Fruit fly (Drosophila melanogaster): Measurements from ENCODE around the gene CG17211.

The CG17211 gene

DNA sequence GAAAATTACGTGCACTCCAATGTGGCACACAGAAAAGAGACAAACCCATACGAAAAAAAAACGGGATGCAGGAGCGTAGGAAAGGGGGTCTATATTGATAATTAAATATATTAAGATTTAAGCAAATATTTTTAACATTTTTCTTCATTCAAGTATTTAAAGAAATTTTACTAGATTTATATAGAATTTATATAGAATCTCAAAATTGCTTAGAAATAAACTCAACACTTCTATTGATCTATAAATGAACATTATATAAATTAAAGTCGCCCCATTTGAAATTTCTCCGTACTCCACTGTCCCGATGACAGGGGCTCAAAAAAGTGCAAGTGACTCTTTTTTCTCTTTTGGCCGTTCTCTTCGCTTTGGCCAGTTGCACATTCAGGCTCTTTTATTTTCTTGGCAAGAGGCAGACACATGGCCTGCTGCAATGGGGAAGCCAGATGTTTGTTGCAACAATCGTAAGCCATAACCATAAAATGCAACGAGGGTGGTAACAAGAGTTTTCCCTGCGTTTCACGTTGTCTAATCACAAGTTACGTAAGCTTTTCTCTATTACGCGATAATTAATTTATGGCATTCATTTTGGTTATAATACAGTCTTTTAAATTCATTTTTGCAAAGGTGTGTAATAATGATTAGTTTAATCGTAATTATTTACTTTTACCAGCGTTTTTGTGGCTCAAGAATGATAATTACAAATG is 48.3 kb upstream of the CG17211 start (continued):
- TF ChIP-seq CG7556 (GFP tag; optimal IDR thresholded peaks at IDR 0.05) (peak; percentile 38), salm (tag; optimal IDR thresholded peaks at IDR 0.05) (peak; percentile 4), CG13424 (tag; optimal IDR thresholded peaks at IDR 0.05) (peak; percentile 44), bab2 (GFP tag; optimal IDR thresholded peaks at IDR 0.05) (no peak), stwl (tag; optimal IDR thresholded peaks at IDR 0.05) (no peak), CG10565 (GFP tag; optimal IDR thresholded peaks at IDR 0.05) (no peak), Fer1 (GFP tag; optimal IDR thresholded peaks at IDR 0.05) (no peak), grau (tag; optimal IDR thresholded peaks at IDR 0.05) (peak; percentile 45), Dip2 (GFP tag; IDR thresholded peaks at IDR 0.05) (no peak), lola (GFP tag; optimal IDR thresholded peaks at IDR 0.05) (peak in 1 of 3 experiments; percentile 74), CG6254 (GFP tag; optimal IDR thresholded peaks at IDR 0.05) (peak; percentile 69), D19A (tag; optimal IDR thresholded peaks at IDR 0.05) (peak; percentile 55), Ada2b (GFP tag; IDR thresholded peaks at IDR 0.05) (no peak), shn (GFP tag; optimal IDR thresholded peaks at IDR 0.05) (no peak), CG16813 (GFP tag; IDR thresholded peaks at IDR 0.05; ENCODE audit: partially characterized antibody) (no peak), Nf-YB (GFP tag; optimal IDR thresholded peaks at IDR 0.05) (peak; percentile 42), CG10147 (GFP tag; optimal IDR thresholded peaks at IDR 0.05) (no peak), BtbVII (GFP tag; optimal IDR thresholded peaks at IDR 0.05) (no peak), CG8290 (GFP tag; optimal IDR thresholded peaks at IDR 0.05) (no peak), CG8290 (tag; optimal IDR thresholded peaks at IDR 0.05) (no peak), sqz (GFP tag; optimal IDR thresholded peaks at IDR 0.05) (peak; percentile 89), Atf-2 (GFP tag; optimal IDR thresholded peaks at IDR 0.05) (no peak), CG7963 (GFP tag; IDR thresholded peaks at IDR 0.05; ENCODE audit: partially characterized antibody) (no peak), pfk (GFP tag; optimal IDR thresholded peaks at IDR 0.05) (no peak), Hey (tag; optimal IDR thresholded peaks at IDR 0.05) (no peak), Bteb2 (GFP tag; optimal IDR thresholded peaks at IDR 0.05) (no peak), dmrt11E (tag; optimal IDR thresholded peaks at IDR 0.05) (peak; percentile 83), Hr3 (GFP tag; optimal IDR thresholded peaks at IDR 0.05) (peak; percentile 24), CTCF (GFP tag; optimal IDR thresholded peaks at IDR 0.05) (no peak), cwo (GFP tag; optimal IDR thresholded peaks at IDR 0.05) (no peak), hbn (GFP tag; IDR thresholded peaks at IDR 0.05; ENCODE audit: partially characterized antibody) (no peak), CG13624 (GFP tag; optimal IDR thresholded peaks at IDR 0.05) (no peak), Jarid2 (GFP tag; optimal IDR thresholded peaks at IDR 0.05) (no peak), usp (GFP tag; optimal IDR thresholded peaks at IDR 0.05) (no peak), Sry-β (GFP tag; optimal IDR thresholded peaks at IDR 0.05) (no peak), CG12744 (GFP tag; optimal IDR thresholded peaks at IDR 0.05) (no peak), Lim3 (GFP tag; IDR thresholded peaks at IDR 0.05) (no peak), CG4404 (GFP tag; IDR thresholded peaks at IDR 0.05) (0 out of 2 replicates have a peak, but pooled peaks have one; percentile 39), org-1 (GFP tag; optimal IDR thresholded peaks at IDR 0.05) (no peak), lbe (GFP tag; optimal IDR thresholded peaks at IDR 0.05) (peak; percentile 71), Bdp1 (GFP tag; optimal IDR thresholded peaks at IDR 0.05) (no peak), CG33557 (GFP tag; optimal IDR thresholded peaks at IDR 0.05) (peak; percentile 78), HmgD (GFP tag; optimal IDR thresholded peaks at IDR 0.05) (no peak), Bgb (GFP tag; IDR thresholded peaks at IDR 0.05; ENCODE audit: partially characterized antibody) (no peak), CG17568 (GFP tag; optimal IDR thresholded peaks at IDR 0.05) (no peak), CG7786 (GFP tag; optimal IDR thresholded peaks at IDR 0.05) (no peak), fd3F (GFP tag; optimal IDR thresholded peaks at IDR 0.05) (no peak), Hr51 (GFP tag; optimal IDR thresholded peaks at IDR 0.05) (no peak), Mad (GFP tag; optimal IDR thresholded peaks at IDR 0.05) (no peak), CG15479 (GFP tag; optimal IDR thresholded peaks at IDR 0.05) (no peak)

Data from whole organism, embryonic.